Worm (Caenorhabditis elegans): Measurements from ENCODE around the gene Y116A8C.33.
A peak's percentile ranks its signal among the peaks of the same experiment; 100 is the strongest.

The Y116A8C.33 gene

DNA sequence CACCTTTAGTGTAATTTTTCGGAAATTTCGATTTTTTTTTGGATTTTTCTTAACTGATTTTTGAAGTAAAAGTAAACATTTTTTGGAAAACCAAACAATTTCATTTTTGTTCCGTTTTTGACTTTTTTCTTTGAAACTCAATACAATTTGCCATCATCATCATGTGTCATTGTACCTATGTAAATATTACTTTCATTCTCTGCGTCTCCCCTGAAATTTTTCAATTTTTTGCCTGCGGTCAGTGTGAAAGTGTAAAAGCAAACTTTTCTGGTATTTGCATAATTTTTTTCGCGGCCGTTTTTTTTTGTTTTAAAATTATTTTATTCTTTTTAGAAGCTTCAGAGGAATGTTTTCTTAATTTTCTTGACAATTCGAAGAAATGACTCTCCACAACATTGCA, 18.2 kb upstream of the Y116A8C.33 start, which contains the start of gene Y116A8C.29:
Y116A8C.29 (plus strand) TSS at position 328 of the 400 bp plus-strand sequence.
- no peak for TF ChIP-seq T22C8.4 (GFP tag; IDR thresholded peaks at IDR 0.05)
- no peak for TF ChIP-seq cog-1 (tag; optimal IDR thresholded peaks at IDR 0.05)
- no peak for TF ChIP-seq ref-1 (GFP tag; conservative IDR thresholded peaks at IDR 0.05)
- TF ChIP-seq tab-1 (GFP tag; IDR thresholded peaks at IDR 0.05): no peak
- TF ChIP-seq med-1 (GFP tag; optimal IDR thresholded peaks at IDR 0.05; ENCODE audit: insufficient read depth): no peak
- TF ChIP-seq ztf-23 (GFP tag; IDR thresholded peaks at IDR 0.05): no peak
- no peak for TF ChIP-seq ztf-29 (GFP tag; IDR thresholded peaks at IDR 0.05)
- TF ChIP-seq klf-2 (GFP tag; conservative IDR thresholded peaks at IDR 0.05): no peak
- TF ChIP-seq flt-1 (GFP tag; IDR thresholded peaks at IDR 0.05): no peak

DNA sequence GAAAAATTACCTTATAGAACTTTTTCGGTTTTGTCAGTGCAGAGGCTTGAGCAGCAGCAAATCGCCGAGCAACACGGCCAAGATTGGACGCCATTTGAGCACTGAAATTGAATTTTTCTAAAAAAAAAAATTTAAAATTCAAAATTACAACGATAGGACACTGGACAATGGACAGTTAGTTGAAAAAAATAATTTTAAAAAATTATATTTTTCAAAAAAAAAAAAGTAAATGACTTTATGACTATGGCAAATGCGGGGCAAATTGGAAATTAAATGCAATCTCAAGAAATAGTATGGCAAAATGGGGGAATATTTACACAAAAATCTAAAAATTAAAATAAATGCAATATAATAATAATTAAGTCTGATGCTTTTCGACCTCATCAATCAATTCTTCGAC, 15.7 kb upstream of the Y116A8C.33 start, which contains the start of gene Y116A8C.27:
Y116A8C.27 (minus strand) TSS at position 101 of the 400 bp plus-strand sequence.
- TF ChIP-seq flt-1 (GFP tag; IDR thresholded peaks at IDR 0.05) (no peak), cog-1 (tag; optimal IDR thresholded peaks at IDR 0.05) (no peak)

DNA sequence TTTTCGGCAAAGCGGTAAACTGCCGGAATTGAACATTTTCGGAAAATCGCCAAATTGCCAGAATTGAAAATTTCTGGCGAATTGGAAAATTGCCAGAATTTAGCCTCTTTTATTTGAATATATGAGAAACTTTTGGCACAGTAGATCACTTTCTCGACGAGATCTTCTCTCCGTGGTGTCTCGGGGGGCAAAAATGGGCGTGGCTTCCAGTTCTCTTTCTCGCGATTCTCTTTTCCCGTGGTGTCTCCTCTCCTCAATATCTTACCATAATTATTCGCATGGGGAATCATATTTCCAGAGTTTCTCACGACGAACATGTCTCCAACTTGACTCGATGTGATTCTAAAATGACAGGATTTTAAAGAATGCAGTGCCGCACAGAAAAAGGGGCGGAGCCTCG, 12.8 kb upstream of the Y116A8C.33 start:
- TF ChIP-seq klf-2 (GFP tag; conservative IDR thresholded peaks at IDR 0.05) (0 out of 2 replicates have a peak, but pooled peaks have one; percentile 3), ref-1 (GFP tag; conservative IDR thresholded peaks at IDR 0.05) (0 out of 2 replicates have a peak, but pooled peaks have one; percentile 23), med-1 (GFP tag; optimal IDR thresholded peaks at IDR 0.05; ENCODE audit: insufficient read depth) (no peak)

DNA sequence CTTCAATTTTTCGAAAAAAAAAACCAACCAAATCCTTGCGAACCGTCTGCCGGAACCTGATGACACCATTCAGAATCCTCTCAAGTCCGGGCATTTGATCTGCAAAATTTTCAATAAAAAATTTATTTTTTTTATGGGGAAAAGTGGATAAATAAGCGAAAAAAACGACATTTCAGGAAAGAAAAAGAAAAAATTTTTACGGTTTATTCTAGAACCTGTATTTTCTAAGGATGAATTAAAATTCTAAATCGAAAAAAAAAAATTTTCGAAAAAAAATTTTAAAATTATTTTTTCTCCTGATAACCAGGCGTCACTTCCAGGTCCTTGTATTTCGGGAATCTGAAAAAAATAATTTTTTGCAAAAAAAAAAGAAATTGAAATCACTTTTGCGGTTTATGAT, 11.8 kb upstream of the Y116A8C.33 start, which contains the start of gene bca-2:
bca-2 (minus strand) TSS at position 101 of the 400 bp plus-strand sequence.
- TF ChIP-seq ztf-23 (GFP tag; IDR thresholded peaks at IDR 0.05) (no peak), cog-1 (tag; optimal IDR thresholded peaks at IDR 0.05) (no peak)

DNA sequence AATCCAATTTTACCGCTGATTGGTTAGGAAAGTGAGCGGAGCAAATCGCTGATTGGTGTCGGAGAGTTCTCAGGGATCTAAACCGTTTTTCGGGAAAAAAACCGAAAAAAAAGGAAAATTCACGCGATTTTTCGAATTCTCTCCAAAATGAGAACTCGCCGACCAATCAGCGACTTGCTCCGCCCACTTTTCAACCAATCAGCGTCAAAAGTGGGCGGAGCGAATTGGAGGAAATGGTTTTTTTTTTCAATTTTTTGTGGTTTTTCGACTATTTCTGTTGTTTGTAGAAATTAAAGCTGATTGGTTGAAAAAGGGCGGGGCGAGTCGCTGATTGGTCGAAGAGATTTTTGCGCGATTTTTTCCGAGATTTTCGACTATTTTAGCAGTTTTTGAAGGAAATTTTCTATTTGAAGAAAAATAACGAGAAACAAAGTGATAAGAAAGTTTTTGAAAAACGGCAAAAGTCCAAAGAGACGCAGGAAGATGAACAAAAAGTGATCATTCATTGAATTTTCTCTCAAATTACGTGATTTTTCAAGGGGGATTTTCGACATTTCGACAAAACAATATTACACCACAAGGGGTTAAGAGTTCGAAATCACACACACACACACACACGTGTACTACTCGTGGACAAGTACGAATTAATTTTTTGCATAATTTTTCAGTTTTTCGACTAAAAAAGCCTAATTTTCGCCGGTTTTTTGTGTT, 11.1 kb upstream of the Y116A8C.33 start:
- TF ChIP-seq ref-1 (GFP tag; conservative IDR thresholded peaks at IDR 0.05) (no peak), klf-2 (GFP tag; conservative IDR thresholded peaks at IDR 0.05) (no peak), med-1 (GFP tag; optimal IDR thresholded peaks at IDR 0.05; ENCODE audit: insufficient read depth) (no peak), ztf-29 (GFP tag; IDR thresholded peaks at IDR 0.05) (no peak), cog-1 (tag; optimal IDR thresholded peaks at IDR 0.05) (no peak), ztf-23 (GFP tag; IDR thresholded peaks at IDR 0.05) (no peak), T22C8.4 (GFP tag; IDR thresholded peaks at IDR 0.05) (no peak), flt-1 (GFP tag; IDR thresholded peaks at IDR 0.05) (no peak), tab-1 (GFP tag; IDR thresholded peaks at IDR 0.05) (no peak)

DNA sequence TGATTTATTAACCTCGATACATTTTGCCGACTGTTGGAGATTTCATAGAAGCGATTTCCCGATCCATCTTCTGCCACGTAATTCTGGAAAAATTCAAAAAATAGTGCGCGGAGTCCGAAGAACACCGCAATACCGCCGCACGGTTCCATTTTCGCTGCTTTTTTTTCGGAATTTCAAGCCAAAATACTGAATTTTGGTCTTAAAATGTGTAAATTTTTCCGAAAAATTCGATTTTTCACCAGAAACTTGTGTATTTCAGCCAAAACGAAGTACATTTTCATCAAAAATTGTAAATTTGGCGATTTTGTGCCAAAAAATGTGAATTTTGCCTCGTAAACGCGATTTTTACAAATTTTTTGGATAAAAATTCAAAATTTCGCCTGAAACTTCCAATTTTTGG, 8.8 kb upstream of the Y116A8C.33 start:
- TF ChIP-seq tab-1 (GFP tag; IDR thresholded peaks at IDR 0.05): no peak
- no peak for TF ChIP-seq ztf-29 (GFP tag; IDR thresholded peaks at IDR 0.05)
- TF ChIP-seq ztf-23 (GFP tag; IDR thresholded peaks at IDR 0.05): no peak

DNA sequence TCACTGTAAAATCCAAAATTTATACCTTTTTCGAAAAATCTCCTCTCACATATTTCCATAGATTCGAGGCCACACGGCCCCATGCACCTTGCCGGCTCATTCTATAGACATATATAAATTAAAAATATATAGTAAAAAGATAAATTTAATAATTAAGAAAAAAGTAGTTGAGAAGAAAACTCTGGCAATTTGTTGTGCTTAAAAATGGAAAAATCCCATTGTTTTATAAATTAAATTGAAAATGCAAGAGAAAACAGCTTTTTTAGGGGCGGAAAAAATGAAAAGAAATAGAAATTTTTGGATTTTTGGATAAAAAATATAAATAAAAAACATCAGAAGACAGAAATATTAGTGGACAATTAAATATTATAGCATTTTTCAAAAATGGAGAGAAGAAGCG, 8.3 kb upstream of the Y116A8C.33 start, which contains the start of gene Y116A8C.30:
Y116A8C.30 (minus strand) TSS at position 101 of the 400 bp plus-strand sequence.
- TF ChIP-seq tab-1 (GFP tag; IDR thresholded peaks at IDR 0.05) (no peak), klf-2 (GFP tag; conservative IDR thresholded peaks at IDR 0.05) (no peak), ztf-23 (GFP tag; IDR thresholded peaks at IDR 0.05) (no peak), flt-1 (GFP tag; IDR thresholded peaks at IDR 0.05) (no peak), med-1 (GFP tag; optimal IDR thresholded peaks at IDR 0.05; ENCODE audit: insufficient read depth) (no peak), ztf-29 (GFP tag; IDR thresholded peaks at IDR 0.05) (no peak), cog-1 (tag; optimal IDR thresholded peaks at IDR 0.05) (no peak), ref-1 (GFP tag; conservative IDR thresholded peaks at IDR 0.05) (no peak), T22C8.4 (GFP tag; IDR thresholded peaks at IDR 0.05) (no peak)

DNA sequence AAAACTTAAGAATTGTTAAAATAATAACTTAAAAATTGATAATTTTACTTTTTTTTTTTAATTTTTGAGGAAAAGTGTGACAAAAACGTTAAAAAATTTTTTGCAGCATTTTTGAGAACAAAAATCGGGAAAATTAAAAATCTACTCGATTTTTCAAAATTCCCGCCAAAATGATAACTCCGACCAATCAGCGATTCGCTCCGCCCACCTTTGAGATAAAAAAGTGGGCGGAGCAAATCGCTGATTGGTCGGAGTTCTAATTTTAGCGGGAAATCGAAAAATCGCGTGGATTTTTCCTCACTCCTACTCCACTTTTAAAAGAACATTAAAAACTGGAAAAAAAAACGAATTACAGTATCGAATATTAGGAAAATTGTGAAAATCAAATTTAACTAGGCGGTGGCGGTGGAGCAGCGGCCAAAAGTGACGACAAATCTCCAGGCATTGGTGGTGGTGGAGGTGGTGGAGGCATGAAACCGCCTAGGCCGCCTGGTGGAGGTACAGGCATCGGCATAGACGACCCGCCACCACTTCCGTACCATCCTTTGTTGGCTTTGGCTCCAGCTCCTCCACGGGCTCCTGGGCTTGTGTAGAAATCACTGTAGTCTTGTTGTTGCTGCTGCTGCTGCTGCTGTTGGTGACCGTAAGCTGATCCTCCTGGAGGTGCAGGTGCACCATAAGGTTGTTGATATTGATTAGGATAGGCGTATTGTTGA, 7.6 kb upstream of the Y116A8C.33 start:
- TF ChIP-seq cog-1 (tag; optimal IDR thresholded peaks at IDR 0.05): no peak

DNA sequence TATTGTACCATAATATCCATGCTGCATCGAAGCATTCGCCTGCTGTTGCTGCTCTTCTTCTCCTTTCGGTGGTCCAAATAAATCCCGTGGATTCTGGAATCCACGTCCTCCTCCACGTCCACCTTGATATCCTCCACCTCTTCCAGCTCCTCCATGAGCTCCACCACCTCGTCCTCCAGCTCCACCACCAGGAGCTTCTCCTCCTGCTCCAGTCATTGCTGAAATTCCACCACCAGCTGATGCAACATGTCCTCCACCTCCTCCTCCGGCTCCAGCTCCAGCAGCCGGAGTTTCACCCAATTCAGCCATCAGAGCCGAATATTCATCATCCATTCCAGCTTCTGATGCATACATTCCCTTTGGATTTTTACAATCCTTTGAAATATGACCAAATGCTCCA, 6.3 kb upstream of the Y116A8C.33 start:
- no peak for TF ChIP-seq klf-2 (GFP tag; conservative IDR thresholded peaks at IDR 0.05)
- no peak for TF ChIP-seq flt-1 (GFP tag; IDR thresholded peaks at IDR 0.05)
- no peak for TF ChIP-seq tab-1 (GFP tag; IDR thresholded peaks at IDR 0.05)
- TF ChIP-seq cog-1 (tag; optimal IDR thresholded peaks at IDR 0.05): no peak
- no peak for TF ChIP-seq ztf-29 (GFP tag; IDR thresholded peaks at IDR 0.05)
- TF ChIP-seq med-1 (GFP tag; optimal IDR thresholded peaks at IDR 0.05; ENCODE audit: insufficient read depth): no peak
- no peak for TF ChIP-seq T22C8.4 (GFP tag; IDR thresholded peaks at IDR 0.05)
- no peak for TF ChIP-seq ztf-23 (GFP tag; IDR thresholded peaks at IDR 0.05)
- TF ChIP-seq ref-1 (GFP tag; conservative IDR thresholded peaks at IDR 0.05): no peak

DNA sequence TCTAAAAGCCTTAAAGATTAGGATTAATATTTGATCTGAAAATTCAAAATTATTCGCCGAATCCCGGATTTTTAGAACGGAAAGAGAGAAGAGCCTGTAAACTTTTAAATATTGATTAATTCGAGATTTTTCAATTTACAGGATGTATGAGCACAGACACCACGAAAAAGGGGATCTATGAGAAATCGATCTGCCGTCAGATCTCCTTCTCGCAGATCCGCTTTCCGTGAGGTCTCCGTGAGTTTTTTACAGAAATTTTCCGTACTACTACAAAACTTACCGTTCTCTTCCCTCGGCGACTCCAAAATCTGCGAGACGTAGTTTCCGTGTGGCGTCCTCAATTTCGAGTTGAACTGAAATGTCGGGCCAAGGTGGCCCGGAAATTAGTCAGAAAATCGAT, 3.7 kb upstream of the Y116A8C.33 start:
- TF ChIP-seq klf-2 (GFP tag; conservative IDR thresholded peaks at IDR 0.05): 0 out of 2 replicates have a peak, but pooled peaks have one; percentile 51
- no peak for TF ChIP-seq cog-1 (tag; optimal IDR thresholded peaks at IDR 0.05)
- peak; percentile 39; the same call in 1 of the 2 replicates for TF ChIP-seq T22C8.4 (GFP tag; IDR thresholded peaks at IDR 0.05)
- no peak for TF ChIP-seq med-1 (GFP tag; optimal IDR thresholded peaks at IDR 0.05; ENCODE audit: insufficient read depth)
- TF ChIP-seq flt-1 (GFP tag; IDR thresholded peaks at IDR 0.05): peak; percentile 78
- no peak for TF ChIP-seq ztf-29 (GFP tag; IDR thresholded peaks at IDR 0.05)
- TF ChIP-seq ref-1 (GFP tag; conservative IDR thresholded peaks at IDR 0.05): no peak
- 0 out of 2 replicates have a peak, but pooled peaks have one; percentile 33 for TF ChIP-seq ztf-23 (GFP tag; IDR thresholded peaks at IDR 0.05)
- TF ChIP-seq tab-1 (GFP tag; IDR thresholded peaks at IDR 0.05): no peak

Data from whole organism, midembryonic.